Fruit fly (Drosophila melanogaster): ENCODE data around the gene Ephrin.

DNA sequence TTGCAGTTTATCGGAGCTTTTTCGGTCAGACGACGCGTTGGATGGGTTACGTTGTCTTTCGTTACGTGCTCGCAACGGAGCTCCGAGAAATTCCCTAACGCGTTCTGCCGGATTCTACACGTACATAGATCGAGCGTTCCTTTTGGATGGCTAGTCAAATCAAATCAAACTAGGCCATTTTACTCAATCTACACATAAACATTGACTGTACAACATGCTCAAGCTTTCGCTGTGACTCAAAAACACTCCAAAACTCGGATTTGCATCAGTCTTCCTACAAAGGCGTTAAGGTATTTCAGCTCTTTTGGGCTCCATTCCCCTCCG is 13.7 kb upstream of the Ephrin start, which contains the start of gene Pur-alpha:
- TF ChIP-seq CG6276 (GFP tag; optimal IDR thresholded peaks at IDR 0.05): peak; percentile 33
- TF ChIP-seq CG4318 (GFP tag; optimal IDR thresholded peaks at IDR 0.05): no peak

Data from whole organism, prepupa.